Fruit fly (Drosophila melanogaster) ovary, adult (tissue): ENCODE results near the gene CG32085.

Experiments
- CG17801 ChIP-seq: fragments of 200-800 bp; optimal IDR thresholded peaks from 2 replicates; lab custom pipeline; 2019; ENCODE audit warnings: missing biosample characterization, mild to moderate bottlenecking, missing genetic modification characterization, moderate library complexity; ENCODE audit not compliant: partially characterized antibody

CG32085 gene

dm6 chr3L:11680298-11680697 is at the start of gene CG32085:
Gene CG32085 (minus strand): TSS chr3L:11680344.
- no peak for TF ChIP-seq CG17801 (GFP tag; lab: Kevin White, UChicago)

- no peak for TF ChIP-seq CG17801 (GFP tag; lab: Kevin White, UChicago)
Measured at dm6 chr3L:11728147-11728546, 48.0 kb upstream of the CG32085 start, which contains the start of gene sunn. Gene sunn (plus strand): TSS chr3L:11728348.

- peak; percentile 18 for TF ChIP-seq CG17801 (GFP tag; lab: Kevin White, UChicago)
Measured at dm6 chr3L:11721498-11721946, 41.4 kb upstream of the CG32085 start.

- TF ChIP-seq CG17801 (GFP tag; lab: Kevin White, UChicago): peak; percentile 51
Measured at dm6 chr3L:11720780-11721179, 40.6 kb upstream of the CG32085 start, which contains the start of gene Bmcp. Gene Bmcp (plus strand): TSS chr3L:11720934.

dm6 chr3L:11717993-11718392 is 37.8 kb upstream of the CG32085 start:
- TF ChIP-seq CG17801 (GFP tag; lab: Kevin White, UChicago): no peak

- no peak for TF ChIP-seq CG17801 (GFP tag; lab: Kevin White, UChicago)
Measured at dm6 chr3L:11717300-11717699, 37.2 kb upstream of the CG32085 start.

- no peak for TF ChIP-seq CG17801 (GFP tag; lab: Kevin White, UChicago)
Measured at dm6 chr3L:11716899-11717298, 36.8 kb upstream of the CG32085 start.

dm6 chr3L:11716347-11716746 is 36.2 kb upstream of the CG32085 start:
- no peak for TF ChIP-seq CG17801 (GFP tag; lab: Kevin White, UChicago)

dm6 chr3L:11715187-11715586 is 35.0 kb upstream of the CG32085 start, which contains the start of gene CG14132:
Gene CG14132 (minus strand): TSS chr3L:11715285.
- TF ChIP-seq CG17801 (GFP tag; lab: Kevin White, UChicago): no peak

dm6 chr3L:11712839-11713238 is 32.7 kb upstream of the CG32085 start:
- no peak for TF ChIP-seq CG17801 (GFP tag; lab: Kevin White, UChicago)

- TF ChIP-seq CG17801 (GFP tag; lab: Kevin White, UChicago): no peak
Measured at dm6 chr3L:11711789-11712188, 31.6 kb upstream of the CG32085 start.

dm6 chr3L:11711059-11711628 is 31.0 kb upstream of the CG32085 start, which contains the start of gene crim:
Gene crim (minus strand): TSS chr3L:11711386.
- no peak for TF ChIP-seq CG17801 (GFP tag; lab: Kevin White, UChicago)

- TF ChIP-seq CG17801 (GFP tag; lab: Kevin White, UChicago): no peak
Measured at dm6 chr3L:11708633-11709116, 28.5 kb upstream of the CG32085 start, which contains the start of the genes Ccdc56 and mtTFB1. Gene Ccdc56 (plus strand): TSS chr3L:11708979. Gene mtTFB1 (plus strand): TSS chr3L:11708979.

- peak; percentile 7 for TF ChIP-seq CG17801 (GFP tag; lab: Kevin White, UChicago)
Measured at dm6 chr3L:11707978-11708632, 28.0 kb upstream of the CG32085 start, which contains the start of gene CG11658. Gene CG11658 (minus strand): TSS chr3L:11708553.

- no peak for TF ChIP-seq CG17801 (GFP tag; lab: Kevin White, UChicago)
Measured at dm6 chr3L:11704902-11705546, 24.9 kb upstream of the CG32085 start.
